Fruit fly (Drosophila melanogaster) whole organism, embryonic: ENCODE measurements around the gene CG7781.
A peak's percentile ranks its signal among the peaks of the same experiment; 100 is the strongest.

Experiments used
- Ada2b ChIP-seq: fragments of 200-800 bp; sonication (Bioruptor generic); IDR thresholded peaks from 2 replicates; pipeline ENCODE4 v1.3.6; 2022; ENCODE audit warnings: missing biosample characterization, missing genetic modification characterization
- Adf1 ChIP-seq: fragments of 200-800 bp; sonication (Bioruptor generic); IDR thresholded peaks from 2 replicates; pipeline ENCODE4 v1.3.6; 2022; ENCODE audit warnings: missing biosample characterization, missing genetic modification characterization
- CG10959 ChIP-seq: fragments of 200-800 bp; sonication (Bioruptor generic); IDR thresholded peaks from 2 replicates; pipeline ENCODE4 v1.3.6; 2022; ENCODE audit warnings: missing biosample characterization, missing genetic modification characterization
- CG11695 ChIP-seq: fragments of 200-800 bp; sonication (Bioruptor generic); IDR thresholded peaks from 3 replicates; pipeline ENCODE4 v1.3.6; 2022; ENCODE audit warnings: missing biosample characterization, missing genetic modification characterization
- CG12071 ChIP-seq: fragments of 200-800 bp; sonication (Bioruptor generic); optimal IDR thresholded peaks from 3 replicates; lab custom pipeline; 2018; ENCODE audit warnings: missing biosample characterization, mild to moderate bottlenecking, missing genetic modification characterization
- CG13775 ChIP-seq: fragments of 200-800 bp; sonication (Bioruptor generic); optimal IDR thresholded peaks from 3 replicates; lab custom pipeline; 2017; ENCODE audit warnings: missing biosample characterization, mild to moderate bottlenecking, missing genetic modification characterization
- CG14860 ChIP-seq: fragments of 200-800 bp; sonication (Bioruptor generic); IDR thresholded peaks from 3 replicates; pipeline ENCODE4 v1.3.6; 2022; ENCODE audit warnings: missing biosample characterization, missing genetic modification characterization; ENCODE audit not compliant: partially characterized antibody
- CG1647 ChIP-seq: fragments of 200-800 bp; sonication (Bioruptor generic); optimal IDR thresholded peaks from 3 replicates; lab custom pipeline; 2016; ENCODE audit warnings: missing biosample characterization, missing genetic modification characterization
- CG17359 ChIP-seq: fragments of 200-800 bp; sonication (Bioruptor generic); optimal IDR thresholded peaks from 3 replicates; lab custom pipeline; 2018; ENCODE audit warnings: missing biosample characterization, mild to moderate bottlenecking, missing genetic modification characterization, moderate library complexity
- CG18011 ChIP-seq: fragments of 200-800 bp; sonication (Bioruptor generic); optimal IDR thresholded peaks from 2 replicates; lab custom pipeline; 2017; ENCODE audit warnings: missing biosample characterization, missing genetic modification characterization, mild to moderate bottlenecking, moderate library complexity, missing genotype
- CG18476 ChIP-seq: fragments of 200-800 bp; sonication (Bioruptor generic); optimal IDR thresholded peaks from 2 replicates; lab custom pipeline; 2016; ENCODE audit warnings: missing biosample characterization, mild to moderate bottlenecking, missing genetic modification characterization
- CG31388 ChIP-seq: fragments of 200-800 bp; sonication (Bioruptor generic); optimal IDR thresholded peaks from 2 replicates; lab custom pipeline; 2016; ENCODE audit warnings: missing biosample characterization, missing genetic modification characterization
- CG4282 ChIP-seq: fragments of 200-800 bp; sonication (Bioruptor generic); optimal IDR thresholded peaks from 2 replicates; lab custom pipeline; 2016; ENCODE audit warnings: missing biosample characterization, missing genetic modification characterization
- CG8089 ChIP-seq: fragments of 200-800 bp; sonication (Bioruptor generic); optimal IDR thresholded peaks from 3 replicates; lab custom pipeline; 2016; ENCODE audit warnings: missing biosample characterization, missing genetic modification characterization
- CG9437 ChIP-seq: fragments of 200-800 bp; sonication (Bioruptor generic); optimal IDR thresholded peaks from 2 replicates; lab custom pipeline; 2018; ENCODE audit warnings: missing biosample characterization, mild to moderate bottlenecking, missing genetic modification characterization
- Dek ChIP-seq: fragments of 200-800 bp; sonication (Bioruptor generic); optimal IDR thresholded peaks from 3 replicates; lab custom pipeline; 2019; ENCODE audit warnings: missing biosample characterization, mild to moderate bottlenecking, missing genetic modification characterization, moderate library complexity
- Dfd ChIP-seq, 2 experiments: fragments of >200 bp; optimal IDR thresholded peaks; 2 replicates each; lab custom pipeline; 2017; ENCODE audit warnings: missing biosample characterization in 2 of 2, missing genetic modification characterization in 2 of 2
- ERR ChIP-seq: fragments of 200-800 bp; sonication (Bioruptor generic); optimal IDR thresholded peaks from 2 replicates; lab custom pipeline; 2016; ENCODE audit warnings: missing biosample characterization, missing genetic modification characterization
- HLH4C ChIP-seq: fragments of 200-800 bp; sonication (Bioruptor generic); IDR thresholded peaks from 3 replicates; pipeline ENCODE4 v1.3.6; 2022; ENCODE audit warnings: missing biosample characterization, missing genetic modification characterization; ENCODE audit not compliant: partially characterized antibody
- Kr ChIP-seq: fragments of 200-800 bp; sonication (Bioruptor generic); optimal IDR thresholded peaks from 2 replicates; lab custom pipeline; 2017; ENCODE audit warnings: missing biosample characterization, mild to moderate bottlenecking, missing genetic modification characterization
- Mad ChIP-seq: fragments of 200-800 bp; sonication (Bioruptor generic); optimal IDR thresholded peaks from 2 replicates; lab custom pipeline; 2016; ENCODE audit warnings: missing biosample characterization, missing genetic modification characterization
- NfI ChIP-seq: fragments of 200-800 bp; sonication (Bioruptor generic); optimal IDR thresholded peaks from 3 replicates; lab custom pipeline; 2018; ENCODE audit warnings: missing biosample characterization, mild to moderate bottlenecking, missing genetic modification characterization, moderate library complexity
- Oli ChIP-seq: fragments of 200-800 bp; sonication (Bioruptor generic); optimal IDR thresholded peaks from 2 replicates; lab custom pipeline; 2018; ENCODE audit warnings: missing biosample characterization, mild to moderate bottlenecking, missing genetic modification characterization, moderate library complexity
- Pdp1 ChIP-seq, 2 experiments: fragments of 200-800 bp; sonication (Bioruptor generic); optimal IDR thresholded peaks; 3 replicates each; lab custom pipeline; 2016; ENCODE audit warnings: missing biosample characterization in 2 of 2, missing genetic modification characterization in 2 of 2, mild to moderate bottlenecking in 1 of 2, moderate library complexity in 1 of 2
- Spps ChIP-seq: fragments of 200-800 bp; sonication (Bioruptor generic); optimal IDR thresholded peaks from 2 replicates; lab custom pipeline; 2018; ENCODE audit warnings: missing biosample characterization, mild to moderate bottlenecking, missing genetic modification characterization
- bsh ChIP-seq, 2 experiments: fragments of 200-800 bp; sonication (Bioruptor generic); optimal IDR thresholded peaks; 2 replicates each; lab custom pipeline; 2017 to 2018; ENCODE audit warnings: mild to moderate bottlenecking in 2 of 2, missing biosample characterization in 2 of 2, missing genetic modification characterization in 2 of 2, moderate library complexity in 1 of 2
- cwo ChIP-seq: fragments of 200-800 bp; sonication (Bioruptor generic); optimal IDR thresholded peaks from 3 replicates; lab custom pipeline; 2017; ENCODE audit warnings: missing biosample characterization, missing genetic modification characterization, mild to moderate bottlenecking, moderate library complexity, missing genetic modification reagents
- dysf ChIP-seq: fragments of 200-800 bp; sonication (Bioruptor generic); IDR thresholded peaks from 3 replicates; pipeline ENCODE4 v1.3.6; 2022; ENCODE audit warnings: missing biosample characterization, missing genetic modification characterization
- en ChIP-seq: fragments of 200-800 bp; sonication (Bioruptor generic); optimal IDR thresholded peaks from 2 replicates; lab custom pipeline; 2016; ENCODE audit warnings: missing biosample characterization, missing genetic modification characterization
- gro ChIP-seq: fragments of 200-800 bp; sonication (Bioruptor generic); optimal IDR thresholded peaks from 2 replicates; lab custom pipeline; 2016; ENCODE audit warnings: missing biosample characterization, missing genetic modification characterization
- hth ChIP-seq: fragments of >200 bp; optimal IDR thresholded peaks from 2 replicates; lab custom pipeline; 2017; ENCODE audit warnings: inconsistent platforms
- ind ChIP-seq: fragments of 200-800 bp; sonication (Bioruptor generic); optimal IDR thresholded peaks from 3 replicates; lab custom pipeline; 2016; ENCODE audit warnings: missing biosample characterization, missing genetic modification characterization
- insv ChIP-seq, 2 experiments: fragments of 200-800 bp; sonication (Bioruptor generic); optimal IDR thresholded peaks; 3 replicates each; lab custom pipeline; 2016 to 2018; ENCODE audit warnings: missing biosample characterization in 2 of 2, missing genetic modification characterization in 2 of 2
- jing ChIP-seq: fragments of 200-800 bp; sonication (Bioruptor generic); optimal IDR thresholded peaks from 2 replicates; lab custom pipeline; 2018; ENCODE audit warnings: missing biosample characterization, mild to moderate bottlenecking, missing genetic modification characterization
- kah ChIP-seq: fragments of 200-800 bp; sonication (Bioruptor generic); optimal IDR thresholded peaks from 2 replicates; lab custom pipeline; 2018; ENCODE audit warnings: missing biosample characterization, mild to moderate bottlenecking, missing genetic modification characterization
- ken ChIP-seq: fragments of 200-800 bp; sonication (Bioruptor generic); IDR thresholded peaks from 3 replicates; pipeline ENCODE4 v1.3.6; 2022; ENCODE audit warnings: missing biosample characterization, missing genetic modification characterization
- nerfin-2 ChIP-seq: fragments of 200-800 bp; sonication (Bioruptor generic); IDR thresholded peaks from 2 replicates; pipeline ENCODE4 v1.3.6; 2022; ENCODE audit warnings: missing biosample characterization, missing genetic modification characterization; ENCODE audit not compliant: partially characterized antibody
- pros ChIP-seq: fragments of 200-800 bp; sonication (Bioruptor generic); optimal IDR thresholded peaks from 3 replicates; lab custom pipeline; 2019; ENCODE audit warnings: missing biosample characterization, mild to moderate bottlenecking, missing genetic modification characterization, moderate library complexity
- pzg ChIP-seq: fragments of 200-800 bp; sonication (Bioruptor generic); optimal IDR thresholded peaks from 3 replicates; lab custom pipeline; 2018; ENCODE audit warnings: missing biosample characterization, mild to moderate bottlenecking, missing genetic modification characterization, moderate library complexity
- sc ChIP-seq, 3 experiments: fragments of >200 bp in 2 of 3; fragments of 200-800 bp in 1 of 3; sonication (Bioruptor generic) in 1 of 3; optimal IDR thresholded peaks; 2 replicates in 2 of 3; 3 replicates in 1 of 3; lab custom pipeline; 2017; ENCODE audit warnings: mild to moderate bottlenecking in 1 of 3, missing biosample characterization in 1 of 3, missing genetic modification characterization in 1 of 3, missing genetic modification reagents in 1 of 3
- sna ChIP-seq: fragments of 200-800 bp; sonication (Bioruptor generic); IDR thresholded peaks from 2 replicates; pipeline ENCODE4 v1.3.6; 2022; ENCODE audit warnings: missing biosample characterization, missing genetic modification characterization; ENCODE audit not compliant: partially characterized antibody
- sug ChIP-seq: fragments of 200-800 bp; optimal IDR thresholded peaks from 2 replicates; lab custom pipeline; 2019; ENCODE audit warnings: missing biosample characterization, mild to moderate bottlenecking, missing genetic modification characterization, moderate library complexity
- unc-4 ChIP-seq: fragments of 200-800 bp; sonication (Bioruptor generic); IDR thresholded peaks from 2 replicates; pipeline ENCODE4 v1.3.6; 2022; ENCODE audit warnings: missing biosample characterization, missing genetic modification characterization; ENCODE audit not compliant: partially characterized antibody
- vvl ChIP-seq: fragments of 200-800 bp; sonication (Bioruptor generic); IDR thresholded peaks from 2 replicates; pipeline ENCODE4 v1.3.6; 2022; ENCODE audit warnings: missing biosample characterization, missing genetic modification characterization
- wdn ChIP-seq: fragments of 200-800 bp; sonication (Bioruptor generic); IDR thresholded peaks from 2 replicates; pipeline ENCODE4 v1.3.6; 2022; ENCODE audit warnings: missing biosample characterization, missing genetic modification characterization
- wek ChIP-seq: fragments of 200-800 bp; sonication (Bioruptor generic); optimal IDR thresholded peaks from 3 replicates; lab custom pipeline; 2018; ENCODE audit warnings: missing biosample characterization, mild to moderate bottlenecking, missing genetic modification characterization, moderate library complexity
- wor ChIP-seq: fragments of 200-800 bp; sonication (Bioruptor generic); IDR thresholded peaks from 2 replicates; pipeline ENCODE4 v1.3.6; 2022; ENCODE audit warnings: missing biosample characterization, missing genetic modification characterization
- yki ChIP-seq: fragments of >200 bp; optimal IDR thresholded peaks from 3 replicates; lab custom pipeline; 2018
- zen2 ChIP-seq: fragments of 200-800 bp; sonication (Bioruptor generic); IDR thresholded peaks from 3 replicates; pipeline ENCODE4 v1.3.6; 2022; ENCODE audit warnings: missing biosample characterization, missing genetic modification characterization; ENCODE audit not compliant: partially characterized antibody

The CG7781 gene

DNA sequence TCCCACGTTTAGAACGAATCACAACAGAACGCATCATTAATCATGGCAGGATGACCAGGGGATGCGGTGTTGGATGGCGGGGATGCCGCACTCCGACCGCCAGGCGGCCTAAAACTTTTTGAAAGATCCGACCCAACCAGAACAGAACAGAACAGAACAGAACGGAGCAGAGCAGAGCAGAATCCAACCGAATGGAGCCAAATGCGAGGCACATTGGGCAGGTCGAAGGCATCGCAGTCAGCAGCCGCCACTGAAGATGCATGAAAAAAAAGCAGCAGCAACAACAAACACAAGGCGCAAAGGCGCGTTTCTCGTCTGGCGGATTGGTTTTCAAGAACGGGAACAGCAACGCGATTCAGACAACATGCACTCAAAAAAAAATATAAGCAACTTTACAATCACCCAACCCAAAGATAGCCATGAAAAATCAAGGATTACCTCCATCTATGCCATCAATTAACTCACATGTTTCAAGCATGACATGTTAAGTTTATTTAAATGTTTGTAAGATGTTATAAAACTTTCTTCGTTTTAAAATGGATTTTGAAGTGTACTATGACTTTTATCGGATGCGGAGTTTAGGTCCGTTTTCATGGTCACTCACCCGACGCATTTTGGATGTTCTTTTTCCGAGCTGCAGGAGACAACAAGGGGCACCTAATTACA, 45.7 kb downstream of the CG7781 start (continued):
- TF ChIP-seq unc-4 (GFP tag; lab: Robert Waterston, UW) (no peak), CG4282 (GFP tag; lab: Kevin White, UChicago) (no peak), insv (GFP tag; optimal IDR thresholded peaks at IDR 0.05; lab: Kevin White, UChicago) (no peak), CG18011 (GFP tag; lab: Kevin White, UChicago) (no peak), hth (lab: Kevin White, UChicago) (no peak), CG10959 (peak; percentile 81), dysf (GFP tag; lab: Robert Waterston, UW) (peak; percentile 33; the same call in 1 of the 3 replicates), CG31388 (peak; percentile 13), CG18476 (GFP tag; lab: Kevin White, UChicago) (peak; percentile 50), CG11695 (GFP tag; lab: Robert Waterston, UW) (peak; percentile 67; the same call in 1 of the 3 replicates), Dfd (GFP tag; optimal IDR thresholded peaks at IDR 0.05; lab: Kevin White, UChicago) (no peak), Oli (tag; lab: Kevin White, UChicago) (peak; percentile 71), zen2 (no peak), gro (peak; percentile 13), CG17359 (tag; lab: Kevin White, UChicago) (peak; percentile 48), HLH4C (GFP tag; lab: Robert Waterston, UW) (no peak), ind (GFP tag; lab: Kevin White, UChicago) (peak; percentile 11), ERR (GFP tag; lab: Kevin White, UChicago) (no peak), ken (GFP tag; lab: Robert Waterston, UW) (peak; percentile 50; the same call in 1 of the 3 replicates), Ada2b (GFP tag; lab: Robert Waterston, UW) (no peak), bsh (GFP tag; optimal IDR thresholded peaks at IDR 0.05; lab: Kevin White, UChicago) (peak; percentile 89 to 92), CG9437 (GFP tag; lab: Kevin White, UChicago) (peak; percentile 6), Pdp1 (GFP tag; optimal IDR thresholded peaks at IDR 0.05; lab: Kevin White, UChicago) (peak; percentile 47 to 51), wek (no peak), NfI (GFP tag; lab: Kevin White, UChicago) (peak; percentile 2), Adf1 (GFP tag; lab: Robert Waterston, UW) (no peak), yki (no peak), sug (tag; lab: Kevin White, UChicago) (no peak), CG13775 (GFP tag; lab: Kevin White, UChicago) (peak; percentile 65), Dek (tag; lab: Kevin White, UChicago) (no peak), sna (no peak), pros (GFP tag; lab: Kevin White, UChicago) (no peak), pzg (no peak), sc (optimal IDR thresholded peaks at IDR 0.05; lab: Kevin White, UChicago) (no peak), sc (GFP tag; optimal IDR thresholded peaks at IDR 0.05; lab: Kevin White, UChicago) (peak; percentile 62), wor (GFP tag; lab: Robert Waterston, UW) (no peak; the same call in 1 of the 2 replicates), en (GFP tag; lab: Kevin White, UChicago) (peak; percentile 29), Spps (tag; lab: Kevin White, UChicago) (peak; percentile 86), vvl (peak; percentile 53; the same call in 1 of the 2 replicates), CG1647 (GFP tag; lab: Kevin White, UChicago) (peak; percentile 24), nerfin-2 (GFP tag; lab: Robert Waterston, UW) (no peak), Mad (GFP tag; lab: Kevin White, UChicago) (peak; percentile 22), CG12071 (no peak), Kr (no peak), CG14860 (no peak), CG8089 (GFP tag; lab: Kevin White, UChicago) (peak; percentile 50), kah (GFP tag; lab: Kevin White, UChicago) (no peak), jing (GFP tag; lab: Kevin White, UChicago) (peak; percentile 58), wdn (GFP tag; lab: Robert Waterston, UW) (no peak), cwo (GFP tag; lab: Kevin White, UChicago) (no peak)
